Worm (Caenorhabditis elegans) whole organism, L3 larva: ENCODE results near the gene clec-54.

ENCODE experiments used
- nhr-237 ChIP-seq: fragments of 150-350 bp; optimal IDR thresholded peaks from 2 replicates; lab custom pipeline; 2014; ENCODE audit warnings: missing biosample characterization, missing genetic modification characterization
- nhr-28 ChIP-seq: fragments of 150-350 bp; optimal IDR thresholded peaks from 2 replicates; lab custom pipeline; 2014; ENCODE audit warnings: missing biosample characterization, missing genetic modification characterization
- nhr-77 ChIP-seq: fragments of 150-350 bp; optimal IDR thresholded peaks from 2 replicates; lab custom pipeline; 2014; ENCODE audit warnings: missing biosample characterization, missing genetic modification characterization
- snpc-4 ChIP-seq: fragments of 150-350 bp; optimal IDR thresholded peaks from 2 replicates; lab custom pipeline; 2014; ENCODE audit warnings: missing biosample characterization, missing genetic modification characterization
- unc-62 ChIP-seq: fragments of 150-350 bp; sonication (generic microtip); optimal IDR thresholded peaks from 4 replicates; lab custom pipeline; 2014; ENCODE audit warnings: missing biosample characterization, missing genetic modification reagents, missing genetic modification characterization

DNA sequence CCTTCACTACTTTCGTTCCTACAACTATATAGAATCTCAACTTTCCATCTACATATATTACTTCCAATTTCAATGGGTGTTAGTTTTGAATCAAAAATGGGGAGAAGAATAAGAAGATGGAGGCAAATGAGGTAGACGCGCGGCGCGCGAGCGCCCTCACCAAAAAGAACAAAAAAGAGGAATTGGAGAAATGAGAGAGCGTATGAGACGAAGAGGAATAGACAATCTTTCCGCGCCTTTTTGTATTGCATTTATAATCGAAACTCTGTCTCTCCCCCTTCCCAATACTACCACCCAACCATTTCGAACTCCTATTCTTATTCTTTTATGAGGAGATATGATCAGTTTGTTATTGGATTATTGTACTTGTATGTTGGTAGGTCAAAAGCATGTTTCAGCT, 23.9 kb downstream of the clec-54 start:
- TF ChIP-seq nhr-237 (tag; lab: Kevin White, UChicago) (no peak), snpc-4 (tag; lab: Kevin White, UChicago) (no peak), nhr-77 (tag; lab: Kevin White, UChicago) (no peak), unc-62 (no peak), nhr-28 (tag; lab: Kevin White, UChicago) (no peak)
